Worm (Caenorhabditis elegans) whole organism, L4/young adult: ENCODE measurements around the gene ztf-14.

Experiments
- W03F9.2 ChIP-seq: fragments of 150-350 bp; optimal IDR thresholded peaks from 2 replicates; lab custom pipeline; 2014; ENCODE audit warnings: missing biosample characterization, missing genetic modification characterization
- dao-5 ChIP-seq: sonication (generic microtip); optimal IDR thresholded peaks from 2 replicates; lab custom pipeline; 2016; ENCODE audit warnings: missing genotype, missing genetic modification characterization, moderate library complexity, missing compliant biosample characterization
- him-1 ChIP-seq: sonication (generic microtip); optimal IDR thresholded peaks from 2 replicates; lab custom pipeline; 2016; ENCODE audit warnings: missing genotype, missing genetic modification reagents, missing genetic modification characterization, missing compliant biosample characterization

- TF ChIP-seq dao-5 (tag; lab: Kevin White, UChicago) (no peak), him-1 (tag; lab: Kevin White, UChicago) (no peak), W03F9.2 (tag; lab: Kevin White, UChicago) (no peak)
These were observed 12.1 kb downstream of the ztf-14 start for ce11 chrX:14507992-14508391.
